Fruit fly (Drosophila melanogaster): Measurements from ENCODE around the gene Ude.

Ude gene

dm6 chr3R:24805048-24805447, 5.6 kb upstream of the Ude start, which contains the start of gene polybromo:
Gene polybromo (minus strand): TSS chr3R:24805259.
- no peak for TF ChIP-seq CkIIα-i1 (GFP tag; IDR thresholded peaks at IDR 0.05)
- no peak for TF ChIP-seq zfh1 (GFP tag; IDR thresholded peaks at IDR 0.05)
- no peak for TF ChIP-seq Bdp1 (GFP tag; optimal IDR thresholded peaks at IDR 0.05)
- no peak for TF ChIP-seq br (optimal IDR thresholded peaks at IDR 0.05)
- no peak for TF ChIP-seq fd64A (GFP tag; optimal IDR thresholded peaks at IDR 0.05)
- TF ChIP-seq ATbp (GFP tag; optimal IDR thresholded peaks at IDR 0.05), result no peak
- TF ChIP-seq Dad (GFP tag; optimal IDR thresholded peaks at IDR 0.05), result no peak
- no peak for TF ChIP-seq Dip3 (GFP tag; optimal IDR thresholded peaks at IDR 0.05)
- no peak for TF ChIP-seq CG14014 (GFP tag; IDR thresholded peaks at IDR 0.05)
- no peak for TF ChIP-seq trh (GFP tag; optimal IDR thresholded peaks at IDR 0.05)
- no peak for TF ChIP-seq Bteb2 (GFP tag; optimal IDR thresholded peaks at IDR 0.05)
- no peak for TF ChIP-seq CG7786 (GFP tag; optimal IDR thresholded peaks at IDR 0.05)
- TF ChIP-seq Ets97D (GFP tag; optimal IDR thresholded peaks at IDR 0.05), result peak; percentile 33
- no peak for TF ChIP-seq cad (GFP tag; optimal IDR thresholded peaks at IDR 0.05)
- no peak for TF ChIP-seq gcm2 (GFP tag; optimal IDR thresholded peaks at IDR 0.05)
- TF ChIP-seq ewg (GFP tag; optimal IDR thresholded peaks at IDR 0.05), result no peak
- no peak for TF ChIP-seq Hr3 (GFP tag; optimal IDR thresholded peaks at IDR 0.05)
- peak; percentile 81 for TF ChIP-seq hbn (GFP tag; IDR thresholded peaks at IDR 0.05; ENCODE audit: partially characterized antibody)
- TF ChIP-seq CG34376 (GFP tag; optimal IDR thresholded peaks at IDR 0.05), result no peak
- TF ChIP-seq CG11456 (GFP tag; IDR thresholded peaks at IDR 0.05), result no peak
- no peak for TF ChIP-seq CG9876 (GFP tag; optimal IDR thresholded peaks at IDR 0.05)
- TF ChIP-seq shn (GFP tag; optimal IDR thresholded peaks at IDR 0.05), result no peak
- TF ChIP-seq gem (tag; optimal IDR thresholded peaks at IDR 0.05), result no peak
- TF ChIP-seq CG3838 (GFP tag; optimal IDR thresholded peaks at IDR 0.05), result no peak
- TF ChIP-seq Rx (GFP tag; IDR thresholded peaks at IDR 0.05), result no peak
- peak; percentile 86 for TF ChIP-seq zen2 (GFP tag; IDR thresholded peaks at IDR 0.05; ENCODE audit: partially characterized antibody)
- peak; percentile 76 for TF ChIP-seq CG14860 (GFP tag; IDR thresholded peaks at IDR 0.05; ENCODE audit: partially characterized antibody)
- TF ChIP-seq CG4282 (GFP tag; optimal IDR thresholded peaks at IDR 0.05), result no peak
- TF ChIP-seq CG7928 (GFP tag; optimal IDR thresholded peaks at IDR 0.05), result no peak
- no peak for TF ChIP-seq sr (GFP tag; IDR thresholded peaks at IDR 0.05)
- TF ChIP-seq Elba2 (GFP tag; optimal IDR thresholded peaks at IDR 0.05), result peak; percentile 32
- no peak for TF ChIP-seq lab (GFP tag; optimal IDR thresholded peaks at IDR 0.05)
- TF ChIP-seq HLH4C (GFP tag; IDR thresholded peaks at IDR 0.05; ENCODE audit: partially characterized antibody), result peak; percentile 83
- TF ChIP-seq CG11085 (GFP tag; IDR thresholded peaks at IDR 0.05), result no peak
- no peak for TF ChIP-seq Drgx (GFP tag; IDR thresholded peaks at IDR 0.05)
- TF ChIP-seq CG10462 (GFP tag; optimal IDR thresholded peaks at IDR 0.05), result no peak
- TF ChIP-seq YL-1 (GFP tag; optimal IDR thresholded peaks at IDR 0.05), result peak; percentile 67
- TF ChIP-seq Xrp1 (GFP tag; IDR thresholded peaks at IDR 0.05), result no peak
- TF ChIP-seq chif (GFP tag; optimal IDR thresholded peaks at IDR 0.05), result no peak
- TF ChIP-seq Ets65A (GFP tag), result no peak
- peak; percentile 85 for TF ChIP-seq Med (GFP tag)
- no peak for TF ChIP-seq sug (tag; optimal IDR thresholded peaks at IDR 0.05)
- no peak for TF ChIP-seq esg (GFP tag; conservative IDR thresholded peaks at IDR 0.05)
- TF ChIP-seq CG32532 (GFP tag; IDR thresholded peaks at IDR 0.05), result no peak
- TF ChIP-seq wor (GFP tag; IDR thresholded peaks at IDR 0.05), result no peak
- TF ChIP-seq Six4 (GFP tag; optimal IDR thresholded peaks at IDR 0.05), result no peak
- TF ChIP-seq zf30C (GFP tag; optimal IDR thresholded peaks at IDR 0.05), result no peak
- TF ChIP-seq CG10959 (GFP tag; IDR thresholded peaks at IDR 0.05), result no peak
- no peak for TF ChIP-seq ase (GFP tag; IDR thresholded peaks at IDR 0.05)
- TF ChIP-seq ac (GFP tag; optimal IDR thresholded peaks at IDR 0.05), result no peak
- TF ChIP-seq B-H2 (GFP tag; optimal IDR thresholded peaks at IDR 0.05), result no peak
- no peak for TF ChIP-seq CG18619 (GFP tag; optimal IDR thresholded peaks at IDR 0.05)
- no peak for TF ChIP-seq otp (GFP tag; IDR thresholded peaks at IDR 0.05)
- no peak for TF ChIP-seq grn (GFP tag; optimal IDR thresholded peaks at IDR 0.05)

Measured in whole organism, embryonic.